Worm (Caenorhabditis elegans) whole organism, L4 larva: ENCODE results near the gene plst-1.

Source experiments
- F26F4.8 ChIP-seq: fragments of 200-800 bp; sonication (Bioruptor generic); conservative IDR thresholded peaks from 2 replicates; pipeline ENCODE4 v1.3.6; 2022; ENCODE audit warnings: missing genetic modification characterization, missing compliant biosample characterization
- F37D6.2 ChIP-seq: sonication (generic microtip); optimal IDR thresholded peaks from 2 replicates; lab custom pipeline; 2016; ENCODE audit warnings: mild to moderate bottlenecking, missing genetic modification characterization, missing compliant biosample characterization
- F44E2.7 ChIP-seq: fragments of 200-800 bp; sonication (Bioruptor generic); IDR thresholded peaks from 2 replicates; pipeline ENCODE4 v2.1.2; 2022; ENCODE audit warnings: missing genetic modification characterization, missing compliant biosample characterization
- R02D3.7 ChIP-seq: fragments of 150-350 bp; sonication (generic microtip); optimal IDR thresholded peaks from 3 replicates; lab custom pipeline; 2014; ENCODE audit warnings: missing biosample characterization, missing genetic modification characterization
- T20F7.1 ChIP-seq: fragments of 200-800 bp; sonication (Bioruptor generic); optimal IDR thresholded peaks from 2 replicates; lab custom pipeline; 2018; ENCODE audit warnings: mild to moderate bottlenecking, missing genetic modification characterization, missing compliant biosample characterization
- T26A8.4 ChIP-seq: fragments of 200-800 bp; sonication (Bioruptor generic); IDR thresholded peaks from 2 replicates; pipeline ENCODE4 v1.3.6; 2022; ENCODE audit warnings: missing genetic modification characterization, missing compliant biosample characterization
- Y5F2A.4 ChIP-seq: fragments of 200-800 bp; sonication (Bioruptor generic); optimal IDR thresholded peaks from 2 replicates; lab custom pipeline; 2018; ENCODE audit warnings: mild to moderate bottlenecking, missing genetic modification characterization, missing compliant biosample characterization
- Y75B8A.6 ChIP-seq: fragments of 200-800 bp; sonication (Bioruptor generic); IDR thresholded peaks from 2 replicates; pipeline ENCODE4 v1.3.6; 2022; ENCODE audit warnings: missing genetic modification reagents, missing genetic modification characterization, missing compliant biosample characterization
- aly-2 ChIP-seq: sonication (generic microtip); optimal IDR thresholded peaks from 2 replicates; lab custom pipeline; 2018; ENCODE audit warnings: missing biosample characterization, missing genetic modification characterization
- ama-1 ChIP-seq: fragments of 150-350 bp; optimal IDR thresholded peaks from 2 replicates; lab custom pipeline; 2014; ENCODE audit warnings: inconsistent platforms, mixed read lengths
- attf-4 ChIP-seq: sonication (generic microtip); optimal IDR thresholded peaks from 3 replicates; lab custom pipeline; 2017; ENCODE audit warnings: missing biosample characterization, missing genetic modification characterization
- ceh-28 ChIP-seq: fragments of 150-350 bp; optimal IDR thresholded peaks from 2 replicates; lab custom pipeline; 2014; ENCODE audit warnings: missing biosample characterization, missing genetic modification reagents, missing genetic modification characterization
- ceh-62 ChIP-seq: sonication (generic microtip); optimal IDR thresholded peaks from 2 replicates; lab custom pipeline; 2017; ENCODE audit warnings: missing biosample characterization, missing genetic modification characterization
- ceh-82 ChIP-seq: sonication (generic microtip); optimal IDR thresholded peaks from 2 replicates; lab custom pipeline; 2017; ENCODE audit warnings: missing biosample characterization, missing genetic modification characterization
- ces-1 ChIP-seq: fragments of 150-350 bp; sonication (generic microtip); optimal IDR thresholded peaks from 4 replicates; lab custom pipeline; 2014; ENCODE audit warnings: missing biosample characterization, missing genetic modification reagents, missing genetic modification characterization
- daf-16 ChIP-seq, 3 experiments: sonication (generic microtip); optimal IDR thresholded peaks; 2 replicates each; lab custom pipeline; 2016 to 2017; ENCODE audit warnings: missing genetic modification characterization in 3 of 3, missing genetic modification reagents in 3 of 3, mild to moderate bottlenecking in 2 of 3, missing compliant biosample characterization in 2 of 3, missing biosample characterization in 1 of 3, moderate library complexity in 1 of 3
- daf-8 ChIP-seq: fragments of 200-800 bp; sonication (Bioruptor generic); IDR thresholded peaks from 2 replicates; pipeline ENCODE4 v1.3.6; 2022; ENCODE audit warnings: missing genetic modification characterization, missing compliant biosample characterization
- dmd-8 ChIP-seq: fragments of 200-800 bp; sonication (Bioruptor generic); IDR thresholded peaks from 2 replicates; pipeline ENCODE4 v1.3.6; 2022; ENCODE audit warnings: missing genetic modification characterization, missing compliant biosample characterization
- dmd-9 ChIP-seq: fragments of 200-800 bp; sonication (Bioruptor generic); IDR thresholded peaks from 2 replicates; pipeline ENCODE4 v1.3.6; 2022; ENCODE audit warnings: missing genetic modification reagents, missing genetic modification characterization, missing compliant biosample characterization
- egl-27 ChIP-seq: sonication (generic microtip); optimal IDR thresholded peaks from 3 replicates; lab custom pipeline; 2017; ENCODE audit warnings: missing biosample characterization, missing genetic modification reagents, missing genetic modification characterization
- fkh-10 ChIP-seq: fragments of 150-350 bp; optimal IDR thresholded peaks from 2 replicates; lab custom pipeline; 2014; ENCODE audit warnings: missing biosample characterization, missing genetic modification reagents, missing genetic modification characterization
- gei-8 ChIP-seq: fragments of 200-800 bp; sonication (Bioruptor generic); optimal IDR thresholded peaks from 2 replicates; lab custom pipeline; 2018; ENCODE audit warnings: mild to moderate bottlenecking, missing genetic modification characterization, missing compliant biosample characterization
- hlh-11 ChIP-seq: fragments of 200-800 bp; sonication (Bioruptor generic); optimal IDR thresholded peaks from 2 replicates; lab custom pipeline; 2018; ENCODE audit warnings: mild to moderate bottlenecking, missing genetic modification characterization, missing compliant biosample characterization
- hmg-1.1 ChIP-seq: fragments of 200-800 bp; sonication (Bioruptor generic); IDR thresholded peaks from 2 replicates; pipeline ENCODE4 v1.3.6; 2022; ENCODE audit warnings: missing genetic modification reagents, missing genetic modification characterization, missing compliant biosample characterization
- lin-1 ChIP-seq: fragments of 200-800 bp; sonication (Bioruptor generic); IDR thresholded peaks from 2 replicates; pipeline ENCODE4 v1.3.6; 2022; ENCODE audit warnings: missing genetic modification reagents, missing genetic modification characterization, missing compliant biosample characterization
- lin-15B ChIP-seq: fragments of 150-350 bp; sonication (generic microtip); optimal IDR thresholded peaks from 3 replicates; lab custom pipeline; 2014; ENCODE audit warnings: missing biosample characterization, missing genetic modification characterization
- lin-29 ChIP-seq: fragments of 200-800 bp; sonication (Bioruptor generic); IDR thresholded peaks from 2 replicates; pipeline ENCODE4 v1.3.6; 2022; ENCODE audit warnings: missing genetic modification reagents, missing genetic modification characterization, missing compliant biosample characterization
- lin-39 ChIP-seq: fragments of 150-350 bp; optimal IDR thresholded peaks from 2 replicates; lab custom pipeline; 2014; ENCODE audit warnings: missing biosample characterization, missing genetic modification reagents, missing genetic modification characterization
- lir-3 ChIP-seq: sonication (generic microtip); optimal IDR thresholded peaks from 2 replicates; lab custom pipeline; 2016; ENCODE audit warnings: mild to moderate bottlenecking, missing genetic modification characterization, missing compliant biosample characterization
- lsy-2 ChIP-seq, 2 experiments: fragments of 150-350 bp in 1 of 2; sonication (generic microtip) in 1 of 2; optimal IDR thresholded peaks; 2 replicates each; lab custom pipeline; 2014 to 2017; ENCODE audit warnings: missing biosample characterization in 2 of 2, missing genetic modification characterization in 2 of 2
- madf-5 ChIP-seq, 2 experiments: fragments of 200-800 bp; sonication (Bioruptor generic); IDR thresholded peaks; 2 replicates each; pipeline ENCODE4 v1.3.6; 2022; ENCODE audit warnings: missing compliant biosample characterization in 2 of 2, missing genetic modification characterization in 2 of 2
- mdt-29 ChIP-seq: fragments of 200-800 bp; sonication (Bioruptor generic); IDR thresholded peaks from 2 replicates; pipeline ENCODE4 v1.3.6; 2022; ENCODE audit warnings: missing genetic modification reagents, missing genetic modification characterization, missing compliant biosample characterization
- mes-2 ChIP-seq: sonication (generic microtip); optimal IDR thresholded peaks from 2 replicates; lab custom pipeline; 2016; ENCODE audit warnings: missing genotype, mild to moderate bottlenecking, missing genetic modification characterization, missing compliant biosample characterization; ENCODE audit not compliant: poor library complexity, severe bottlenecking
- mxl-2 ChIP-seq: fragments of 200-800 bp; sonication (Bioruptor generic); conservative IDR thresholded peaks from 2 replicates; pipeline ENCODE4 v1.3.6; 2022; ENCODE audit warnings: missing genetic modification reagents, missing genetic modification characterization, missing compliant biosample characterization
- mxl-3 ChIP-seq: fragments of 200-800 bp; sonication (Bioruptor generic); optimal IDR thresholded peaks from 2 replicates; lab custom pipeline; 2018; ENCODE audit warnings: mild to moderate bottlenecking, missing genetic modification characterization, missing compliant biosample characterization
- nhr-102 ChIP-seq: sonication (generic microtip); optimal IDR thresholded peaks from 2 replicates; lab custom pipeline; 2016; ENCODE audit warnings: mild to moderate bottlenecking, missing genetic modification characterization, moderate library complexity, missing compliant biosample characterization
- nhr-11 ChIP-seq: fragments of 150-350 bp; optimal IDR thresholded peaks from 2 replicates; lab custom pipeline; 2014; ENCODE audit warnings: missing biosample characterization, missing genetic modification characterization
- nhr-237 ChIP-seq: sonication (generic microtip); optimal IDR thresholded peaks from 2 replicates; lab custom pipeline; 2017; ENCODE audit warnings: missing biosample characterization, missing genetic modification characterization
- nhr-28 ChIP-seq: fragments of 150-350 bp; optimal IDR thresholded peaks from 2 replicates; lab custom pipeline; 2014; ENCODE audit warnings: missing biosample characterization, missing genetic modification characterization
- nhr-41 ChIP-seq: fragments of 200-800 bp; sonication (Bioruptor generic); IDR thresholded peaks from 2 replicates; pipeline ENCODE4 v1.3.6; 2022; ENCODE audit warnings: missing genetic modification reagents, missing genetic modification characterization, missing compliant biosample characterization
- nhr-42 ChIP-seq: fragments of 200-800 bp; sonication (Bioruptor generic); IDR thresholded peaks from 2 replicates; pipeline ENCODE4 v1.3.6; 2022; ENCODE audit warnings: missing genetic modification characterization, missing compliant biosample characterization
- nhr-48 ChIP-seq: sonication (generic microtip); optimal IDR thresholded peaks from 2 replicates; lab custom pipeline; 2016; ENCODE audit warnings: mild to moderate bottlenecking, missing genetic modification characterization, missing compliant biosample characterization
- nhr-76 ChIP-seq: fragments of 150-350 bp; optimal IDR thresholded peaks from 2 replicates; lab custom pipeline; 2014; ENCODE audit warnings: missing biosample characterization, missing genetic modification characterization
- pqm-1 ChIP-seq: sonication (generic microtip); optimal IDR thresholded peaks from 2 replicates; lab custom pipeline; 2017; ENCODE audit warnings: missing biosample characterization, missing genetic modification characterization
- set-16 ChIP-seq: fragments of 200-800 bp; sonication (Bioruptor generic); IDR thresholded peaks from 2 replicates; pipeline ENCODE4 v1.3.6; 2022; ENCODE audit warnings: missing genetic modification reagents, missing genetic modification characterization, missing compliant biosample characterization
- snpc-4 ChIP-seq: fragments of 150-350 bp; optimal IDR thresholded peaks from 2 replicates; lab custom pipeline; 2014; ENCODE audit warnings: missing biosample characterization, missing genetic modification characterization
- unc-130 ChIP-seq: sonication (generic microtip); optimal IDR thresholded peaks from 2 replicates; lab custom pipeline; 2016; ENCODE audit warnings: missing genetic modification reagents, missing genetic modification characterization, missing compliant biosample characterization
- unc-39 ChIP-seq: sonication (generic microtip); optimal IDR thresholded peaks from 2 replicates; lab custom pipeline; 2017; ENCODE audit warnings: missing biosample characterization, missing genetic modification characterization
- unc-62 ChIP-seq, 3 experiments: fragments of 150-350 bp in 1 of 3; sonication (generic microtip); optimal IDR thresholded peaks in 2 of 3; peaks in 1 of 3; 1 replicate in 1 of 3; 2 replicates in 2 of 3; lab custom pipeline; 2014 to 2017; ENCODE audit warnings: missing biosample characterization in 3 of 3, missing genetic modification characterization in 3 of 3, missing genetic modification reagents in 3 of 3, missing genotype in 1 of 3
- zfp-2 ChIP-seq: sonication (generic microtip); optimal IDR thresholded peaks from 2 replicates; lab custom pipeline; 2016; ENCODE audit warnings: mild to moderate bottlenecking, missing genetic modification characterization, missing compliant biosample characterization
- zip-11 ChIP-seq: fragments of 200-800 bp; sonication (Bioruptor generic); IDR thresholded peaks from 2 replicates; pipeline ENCODE4 v1.3.6; 2022; ENCODE audit warnings: missing genetic modification characterization, missing compliant biosample characterization
- ztf-11 ChIP-seq: fragments of 150-350 bp; optimal IDR thresholded peaks from 2 replicates; lab custom pipeline; 2014; ENCODE audit warnings: missing biosample characterization, missing genetic modification characterization
- ztf-7 ChIP-seq: fragments of 150-350 bp; optimal IDR thresholded peaks from 2 replicates; lab custom pipeline; 2014; ENCODE audit warnings: missing biosample characterization, missing genetic modification characterization

plst-1 gene

ce11 chrIV:1274583-1274982 is 14.8 kb upstream of the plst-1 start, which contains the start of gene C09E9.1 (continued):
- TF ChIP-seq nhr-102 (tag; lab: Kevin White, UChicago) (no peak), F44E2.7 (GFP tag; lab: Robert Waterston, UW) (no peak), ceh-82 (no peak), zfp-2 (no peak), hlh-11 (tag; lab: Kevin White, UChicago) (peak; percentile 75), snpc-4 (tag; lab: Kevin White, UChicago) (no peak), ceh-62 (tag; lab: Kevin White, UChicago) (no peak), nhr-237 (no peak), lir-3 (tag; lab: Kevin White, UChicago) (no peak), attf-4 (no peak), R02D3.7 (tag; lab: Kevin White, UChicago) (no peak), daf-8 (no peak), ces-1 (no peak), unc-130 (GFP tag; lab: Kevin White, UChicago) (peak; percentile 8), ceh-28 (tag; lab: Kevin White, UChicago) (no peak), Y5F2A.4 (GFP tag; lab: Kevin White, UChicago) (no peak), madf-5 (GFP tag; IDR thresholded peaks at IDR 0.05; lab: Robert Waterston, UW) (no peak), gei-8 (no peak), dmd-9 (GFP tag; lab: Robert Waterston, UW) (0 out of 2 replicates have a peak, but pooled peaks have one; percentile 38), lin-15B (tag; lab: Kevin White, UChicago) (no peak), T20F7.1 (GFP tag; lab: Kevin White, UChicago) (peak; percentile 75), set-16 (GFP tag; lab: Robert Waterston, UW) (peak; percentile 61), mxl-3 (peak; percentile 76), dmd-8 (GFP tag; lab: Robert Waterston, UW) (no peak), ama-1 (no peak), nhr-11 (tag; lab: Kevin White, UChicago) (peak; percentile 27), nhr-28 (peak; percentile 29), lin-29 (GFP tag; lab: Robert Waterston, UW) (no peak), lin-1 (GFP tag; lab: Robert Waterston, UW) (no peak), nhr-48 (tag; lab: Kevin White, UChicago) (no peak), lsy-2 (tag; optimal IDR thresholded peaks at IDR 0.05; lab: Kevin White, UChicago) (peak in 1 of 2 experiments; percentile 74), hmg-1.1 (GFP tag; lab: Robert Waterston, UW) (peak; percentile 79), unc-39 (no peak), ztf-11 (tag; lab: Kevin White, UChicago) (no peak), daf-16 (GFP tag; optimal IDR thresholded peaks at IDR 0.05; lab: Kevin White, UChicago) (no peak), daf-16 (tag; optimal IDR thresholded peaks at IDR 0.05; lab: Kevin White, UChicago) (peak; percentile 27), nhr-41 (GFP tag; lab: Robert Waterston, UW) (no peak), T26A8.4 (GFP tag; lab: Robert Waterston, UW) (no peak), egl-27 (tag; lab: Kevin White, UChicago) (no peak), F26F4.8 (GFP tag; lab: Robert Waterston, UW) (no peak), mxl-2 (no peak), ztf-7 (peak; percentile 13), aly-2 (no peak), unc-62 (GFP tag; optimal IDR thresholded peaks at IDR 0.05 in 1 of 2; lab: Kevin White, UChicago) (peak in 1 of 2 experiments; percentile 57), unc-62 (tag; optimal IDR thresholded peaks at IDR 0.05; lab: Kevin White, UChicago) (no peak), lin-39 (tag; lab: Kevin White, UChicago) (no peak), pqm-1 (tag; lab: Kevin White, UChicago) (no peak), Y75B8A.6 (GFP tag; lab: Robert Waterston, UW) (no peak), mes-2 (tag; lab: Kevin White, UChicago) (peak; percentile 48), nhr-42 (GFP tag; lab: Robert Waterston, UW) (no peak), nhr-76 (tag; lab: Kevin White, UChicago) (no peak), F37D6.2 (tag; lab: Kevin White, UChicago) (no peak), mdt-29 (GFP tag; lab: Robert Waterston, UW) (no peak), zip-11 (GFP tag; lab: Robert Waterston, UW) (no peak), fkh-10 (GFP tag; lab: Kevin White, UChicago) (no peak)
